Worm (Caenorhabditis elegans): Measurements from ENCODE around the gene Y38H6C.23.

The Y38H6C.23 gene

ce11 chrV:20597076-20597475 is 40.9 kb upstream of the Y38H6C.23 start, which contains the start of gene F46B3.1:
Gene F46B3.1, minus strand, starts transcription at chrV:20597176.
- TF ChIP-seq tbx-2 (tag; optimal IDR thresholded peaks at IDR 0.05) (no peak), jun-1 (tag; optimal IDR thresholded peaks at IDR 0.05) (no peak), irx-1 (tag; optimal IDR thresholded peaks at IDR 0.05) (no peak), dpl-1 (GFP tag; optimal IDR thresholded peaks at IDR 0.05) (no peak), mdl-1 (tag; optimal IDR thresholded peaks at IDR 0.05) (no peak), unc-86 (tag; optimal IDR thresholded peaks at IDR 0.05) (no peak), zag-1 (tag; optimal IDR thresholded peaks at IDR 0.05) (no peak), hlh-17 (GFP tag; optimal IDR thresholded peaks at IDR 0.05; ENCODE audit: borderline replicate concordance) (no peak), rnt-1 (tag; optimal IDR thresholded peaks at IDR 0.05) (no peak), lir-3 (tag; optimal IDR thresholded peaks at IDR 0.05; ENCODE audit: poor library complexity) (no peak), ets-5 (GFP tag; IDR thresholded peaks at IDR 0.05) (no peak), aha-1 (tag; optimal IDR thresholded peaks at IDR 0.05) (no peak), sox-4 (tag; optimal IDR thresholded peaks at IDR 0.05) (no peak), C34B4.2 (tag; optimal IDR thresholded peaks at IDR 0.05) (no peak), nhr-19 (GFP tag; conservative IDR thresholded peaks at IDR 0.05) (no peak), ztf-4 (tag; optimal IDR thresholded peaks at IDR 0.05) (no peak)

ce11 chrV:20595653-20596052 is 39.5 kb upstream of the Y38H6C.23 start, which contains the start of gene F26F2.11:
Gene F26F2.11, minus strand, starts transcription at chrV:20595753.
- TF ChIP-seq skn-1 (tag; optimal IDR thresholded peaks at IDR 0.05) (no peak), sptf-1 (tag; optimal IDR thresholded peaks at IDR 0.05) (no peak), rnt-1 (tag; optimal IDR thresholded peaks at IDR 0.05) (no peak)

- TF ChIP-seq fos-1 (tag; optimal IDR thresholded peaks at IDR 0.05) (no peak), pax-3 (tag; optimal IDR thresholded peaks at IDR 0.05) (no peak), mef-2 (tag; optimal IDR thresholded peaks at IDR 0.05) (no peak), skn-1 (tag; optimal IDR thresholded peaks at IDR 0.05) (no peak), F16B12.6 (tag; optimal IDR thresholded peaks at IDR 0.05) (no peak), lin-35 (GFP tag; optimal IDR thresholded peaks at IDR 0.05) (no peak), alr-1 (tag; optimal IDR thresholded peaks at IDR 0.05; ENCODE audit: borderline replicate concordance) (no peak), nhr-71 (tag; optimal IDR thresholded peaks at IDR 0.05) (no peak), pag-3 (tag; optimal IDR thresholded peaks at IDR 0.05; ENCODE audit: borderline replicate concordance, insufficient read depth) (no peak)
Measured at ce11 chrV:20594746-20595145, 38.6 kb upstream of the Y38H6C.23 start, which contains the start of gene F26F2.10. Gene F26F2.10, minus strand, starts transcription at chrV:20594846.

- TF ChIP-seq elt-3 (tag; optimal IDR thresholded peaks at IDR 0.05): peak in 2 of 6 experiments; percentile 33 to 66
- TF ChIP-seq ceh-90 (tag; optimal IDR thresholded peaks at IDR 0.05): no peak
- TF ChIP-seq nhr-85 (tag): peak; percentile 87
- TF ChIP-seq unc-30 (tag; optimal IDR thresholded peaks at IDR 0.05): no peak
- TF ChIP-seq nhr-71 (tag; optimal IDR thresholded peaks at IDR 0.05): peak; percentile 93
- peak; percentile 65 to 81 (median 79) for TF ChIP-seq dpl-1 (GFP tag; optimal IDR thresholded peaks at IDR 0.05)
- TF ChIP-seq fkh-8 (tag; optimal IDR thresholded peaks at IDR 0.05): peak; percentile 87
- TF ChIP-seq F16B12.6 (tag; optimal IDR thresholded peaks at IDR 0.05): peak; percentile 53
- TF ChIP-seq egl-27 (tag; optimal IDR thresholded peaks at IDR 0.05): no peak
- peak; percentile 17 for TF ChIP-seq fkh-10 (GFP tag; optimal IDR thresholded peaks at IDR 0.05)
- TF ChIP-seq aha-1 (tag; optimal IDR thresholded peaks at IDR 0.05): peak; percentile 29
- peak; percentile 70 for TF ChIP-seq ceh-88 (GFP tag; IDR thresholded peaks at IDR 0.05)
- TF ChIP-seq nhr-19 (GFP tag; conservative IDR thresholded peaks at IDR 0.05): peak; percentile 83
- TF ChIP-seq nhr-12 (tag; optimal IDR thresholded peaks at IDR 0.05): no peak
- no peak for TF ChIP-seq rnt-1 (tag; optimal IDR thresholded peaks at IDR 0.05)
- no peak for TF ChIP-seq tlp-1 (tag; optimal IDR thresholded peaks at IDR 0.05)
- peak; percentile 94 for TF ChIP-seq mep-1 (tag; optimal IDR thresholded peaks at IDR 0.05)
- peak; percentile 81 for TF ChIP-seq snpc-4 (tag; optimal IDR thresholded peaks at IDR 0.05)
- no peak for TF ChIP-seq lir-3 (tag; optimal IDR thresholded peaks at IDR 0.05; ENCODE audit: poor library complexity)
- peak; percentile 30 for TF ChIP-seq sup-37 (GFP tag; optimal IDR thresholded peaks at IDR 0.05)
- TF ChIP-seq hlh-4 (tag; optimal IDR thresholded peaks at IDR 0.05): peak; percentile 3
- TF ChIP-seq ces-1 (GFP tag; optimal IDR thresholded peaks at IDR 0.05): no peak
- TF ChIP-seq snu-23 (GFP tag; optimal IDR thresholded peaks at IDR 0.05): peak; percentile 90
- peak; percentile 30 for TF ChIP-seq ceh-8 (GFP tag; optimal IDR thresholded peaks at IDR 0.05)
- TF ChIP-seq grh-1 (GFP tag; IDR thresholded peaks at IDR 0.05): peak; percentile 66; the same call in 1 of the 2 replicates
- peak; percentile 88 for TF ChIP-seq irx-1 (tag; optimal IDR thresholded peaks at IDR 0.05)
- TF ChIP-seq ceh-63 (GFP tag; optimal IDR thresholded peaks at IDR 0.05): no peak
- no peak for TF ChIP-seq pqm-1 (tag; optimal IDR thresholded peaks at IDR 0.05)
- TF ChIP-seq sptf-1 (tag; optimal IDR thresholded peaks at IDR 0.05): no peak
Measured at ce11 chrV:20580511-20581040, 24.4 kb upstream of the Y38H6C.23 start, which contains the start of gene F26F2.7. Gene F26F2.7, plus strand, starts transcription at chrV:20580990.

All from whole organism, L1 larva.